Fruit fly (Drosophila melanogaster) whole organism, embryonic: ENCODE results near the gene CG15368.

Source experiments
- CG11093 ChIP-seq: fragments of 200-800 bp; sonication (Bioruptor generic); IDR thresholded peaks from 3 replicates; pipeline ENCODE4 v1.3.6; 2022; ENCODE audit warnings: missing biosample characterization, missing genetic modification characterization
- CG12659 ChIP-seq: fragments of 200-800 bp; sonication (Bioruptor generic); optimal IDR thresholded peaks from 3 replicates; lab custom pipeline; 2017; ENCODE audit warnings: mild to moderate bottlenecking, missing biosample characterization, missing genetic modification reagents, missing genetic modification characterization
- CG12942 ChIP-seq: fragments of 200-800 bp; sonication (Bioruptor generic); optimal IDR thresholded peaks from 3 replicates; lab custom pipeline; 2016; ENCODE audit warnings: missing biosample characterization, missing genetic modification characterization
- CG14014 ChIP-seq: fragments of 200-800 bp; sonication (Bioruptor generic); IDR thresholded peaks from 2 replicates; pipeline ENCODE4 v1.3.6; 2022; ENCODE audit warnings: missing biosample characterization, missing genetic modification characterization
- CG15011 ChIP-seq: fragments of 200-800 bp; sonication (Bioruptor generic); optimal IDR thresholded peaks from 3 replicates; lab custom pipeline; 2018; ENCODE audit warnings: missing biosample characterization, mild to moderate bottlenecking, missing genetic modification characterization
- CG15269 ChIP-seq: fragments of 200-800 bp; sonication (Bioruptor generic); optimal IDR thresholded peaks from 2 replicates; lab custom pipeline; 2018; ENCODE audit warnings: missing biosample characterization, mild to moderate bottlenecking, missing genetic modification characterization, moderate library complexity
- CG15479 ChIP-seq: fragments of 200-800 bp; sonication (Bioruptor generic); optimal IDR thresholded peaks from 3 replicates; lab custom pipeline; 2019; ENCODE audit warnings: missing biosample characterization, mild to moderate bottlenecking, missing genetic modification characterization, moderate library complexity
- CG1603 ChIP-seq: fragments of 200-800 bp; sonication (Bioruptor generic); optimal IDR thresholded peaks from 2 replicates; lab custom pipeline; 2019; ENCODE audit warnings: missing biosample characterization, mild to moderate bottlenecking, missing genetic modification characterization, moderate library complexity
- CG17361 ChIP-seq: fragments of 200-800 bp; sonication (Bioruptor generic); IDR thresholded peaks from 3 replicates; pipeline ENCODE4 v1.3.6; 2022; ENCODE audit warnings: missing biosample characterization, missing genetic modification characterization
- CG1792 ChIP-seq: fragments of 200-800 bp; sonication (Bioruptor generic); optimal IDR thresholded peaks from 2 replicates; lab custom pipeline; 2016; ENCODE audit warnings: missing biosample characterization, missing genetic modification characterization
- CG30403 ChIP-seq: fragments of 200-800 bp; sonication (Bioruptor generic); optimal IDR thresholded peaks from 3 replicates; lab custom pipeline; 2016; ENCODE audit warnings: missing biosample characterization, missing genetic modification characterization
- CG32767 ChIP-seq: fragments of 200-800 bp; sonication (Bioruptor generic); IDR thresholded peaks from 2 replicates; pipeline ENCODE4 v1.3.6; 2022; ENCODE audit warnings: missing biosample characterization, missing genetic modification characterization
- CG33557 ChIP-seq: fragments of 200-800 bp; sonication (Bioruptor generic); optimal IDR thresholded peaks from 2 replicates; lab custom pipeline; 2019; ENCODE audit warnings: missing biosample characterization, mild to moderate bottlenecking, missing genetic modification characterization, moderate library complexity
- CG3407 ChIP-seq: fragments of 200-800 bp; sonication (Bioruptor generic); optimal IDR thresholded peaks from 2 replicates; lab custom pipeline; 2018; ENCODE audit warnings: missing biosample characterization, mild to moderate bottlenecking, missing genetic modification characterization
- CG3847 ChIP-seq: fragments of 200-800 bp; sonication (Bioruptor generic); IDR thresholded peaks from 2 replicates; pipeline ENCODE4 v1.3.6; 2022; ENCODE audit warnings: missing biosample characterization, missing genetic modification characterization
- CG4360 ChIP-seq: fragments of 200-800 bp; sonication (Bioruptor generic); IDR thresholded peaks from 2 replicates; pipeline ENCODE4 v1.3.6; 2022; ENCODE audit warnings: missing biosample characterization, missing genetic modification characterization
- CG8359 ChIP-seq: fragments of 200-800 bp; sonication (Bioruptor generic); optimal IDR thresholded peaks from 2 replicates; lab custom pipeline; 2017; ENCODE audit warnings: missing biosample characterization, mild to moderate bottlenecking, missing genetic modification characterization, borderline replicate concordance
- CG8944 ChIP-seq: fragments of 200-800 bp; sonication (Bioruptor generic); optimal IDR thresholded peaks from 3 replicates; lab custom pipeline; 2016; ENCODE audit warnings: missing biosample characterization, missing genetic modification characterization
- CG9437 ChIP-seq: fragments of 200-800 bp; sonication (Bioruptor generic); optimal IDR thresholded peaks from 2 replicates; lab custom pipeline; 2018; ENCODE audit warnings: missing biosample characterization, mild to moderate bottlenecking, missing genetic modification characterization
- CG9609 ChIP-seq: fragments of 200-800 bp; sonication (Bioruptor generic); optimal IDR thresholded peaks from 3 replicates; lab custom pipeline; 2016; ENCODE audit warnings: missing biosample characterization, missing genetic modification characterization
- Camta ChIP-seq: fragments of 200-800 bp; sonication (Bioruptor generic); optimal IDR thresholded peaks from 2 replicates; lab custom pipeline; 2016; ENCODE audit warnings: missing biosample characterization, missing genetic modification characterization
- CrebB ChIP-seq: fragments of 200-800 bp; sonication (Bioruptor generic); optimal IDR thresholded peaks from 3 replicates; lab custom pipeline; 2018; ENCODE audit warnings: missing biosample characterization, mild to moderate bottlenecking, missing genetic modification characterization
- Ets97D ChIP-seq: fragments of 200-800 bp; sonication (Bioruptor generic); optimal IDR thresholded peaks from 3 replicates; lab custom pipeline; 2016; ENCODE audit warnings: missing biosample characterization, missing genetic modification characterization
- HLH3B ChIP-seq: fragments of 200-800 bp; sonication (Bioruptor generic); IDR thresholded peaks from 2 replicates; pipeline ENCODE4 v1.3.6; 2022; ENCODE audit warnings: missing biosample characterization, missing genetic modification characterization
- Hr3 ChIP-seq: fragments of 200-800 bp; sonication (Bioruptor generic); optimal IDR thresholded peaks from 3 replicates; lab custom pipeline; 2016; ENCODE audit warnings: missing biosample characterization, missing genetic modification characterization
- Six4 ChIP-seq: fragments of 200-800 bp; sonication (Bioruptor generic); optimal IDR thresholded peaks from 2 replicates; lab custom pipeline; 2016; ENCODE audit warnings: missing biosample characterization, missing genetic modification characterization
- Tbp ChIP-seq: fragments of >200 bp; optimal IDR thresholded peaks from 2 replicates; lab custom pipeline; 2018; ENCODE audit warnings: missing biosample characterization, missing genetic modification characterization
- al ChIP-seq: fragments of 200-800 bp; sonication (Bioruptor generic); IDR thresholded peaks from 2 replicates; pipeline ENCODE4 v1.3.6; 2022; ENCODE audit warnings: missing biosample characterization, missing genetic modification characterization
- ash1 ChIP-seq: fragments of 200-800 bp; sonication (Bioruptor generic); optimal IDR thresholded peaks from 2 replicates; lab custom pipeline; 2018; ENCODE audit warnings: missing biosample characterization, mild to moderate bottlenecking, missing genetic modification characterization
- bowl ChIP-seq: fragments of 200-800 bp; sonication (Bioruptor generic); IDR thresholded peaks from 2 replicates; pipeline ENCODE4 v1.3.6; 2022; ENCODE audit warnings: missing biosample characterization, missing genetic modification characterization
- disco-r ChIP-seq: fragments of 200-800 bp; sonication (Bioruptor generic); optimal IDR thresholded peaks from 2 replicates; lab custom pipeline; 2016; ENCODE audit warnings: missing biosample characterization, missing genetic modification characterization
- dpn ChIP-seq, 2 experiments: fragments of 200-800 bp; sonication (Bioruptor generic); optimal IDR thresholded peaks; 3 replicates each; lab custom pipeline; 2016; ENCODE audit warnings: missing biosample characterization in 2 of 2, missing genetic modification characterization in 2 of 2
- fd3F ChIP-seq: fragments of 200-800 bp; sonication (Bioruptor generic); optimal IDR thresholded peaks from 2 replicates; lab custom pipeline; 2018; ENCODE audit warnings: missing biosample characterization, mild to moderate bottlenecking, missing genetic modification characterization, moderate library complexity
- fd64A ChIP-seq: fragments of 200-800 bp; sonication (Bioruptor generic); optimal IDR thresholded peaks from 3 replicates; lab custom pipeline; 2018; ENCODE audit warnings: missing biosample characterization, mild to moderate bottlenecking, missing genetic modification characterization
- ftz-f1 ChIP-seq: fragments of 200-800 bp; sonication (Bioruptor generic); optimal IDR thresholded peaks from 2 replicates; lab custom pipeline; 2016; ENCODE audit warnings: missing biosample characterization, missing genetic modification characterization
- gcm2 ChIP-seq: fragments of 200-800 bp; sonication (Bioruptor generic); optimal IDR thresholded peaks from 2 replicates; lab custom pipeline; 2016; ENCODE audit warnings: missing biosample characterization, missing genetic modification characterization
- grn ChIP-seq: fragments of 200-800 bp; sonication (Bioruptor generic); optimal IDR thresholded peaks from 3 replicates; lab custom pipeline; 2017; ENCODE audit warnings: missing biosample characterization, missing genetic modification characterization
- jumu ChIP-seq: fragments of 200-800 bp; sonication (Bioruptor generic); optimal IDR thresholded peaks from 3 replicates; lab custom pipeline; 2016; ENCODE audit warnings: missing biosample characterization, missing genetic modification characterization
- luna ChIP-seq: fragments of 200-800 bp; sonication (Bioruptor generic); optimal IDR thresholded peaks from 2 replicates; lab custom pipeline; 2016; ENCODE audit warnings: missing biosample characterization, missing genetic modification characterization
- mam ChIP-seq: fragments of 200-800 bp; sonication (Bioruptor generic); optimal IDR thresholded peaks from 3 replicates; lab custom pipeline; 2016; ENCODE audit warnings: missing biosample characterization, missing genetic modification characterization
- p53 ChIP-seq: fragments of 200-800 bp; sonication (Bioruptor generic); optimal IDR thresholded peaks from 2 replicates; lab custom pipeline; 2016; ENCODE audit warnings: missing biosample characterization, missing genetic modification characterization
- prd ChIP-seq, 3 experiments: fragments of >200 bp in 2 of 3; fragments of 200-800 bp in 1 of 3; sonication (Bioruptor generic) in 1 of 3; optimal IDR thresholded peaks in 2 of 3; IDR thresholded peaks in 1 of 3; 2 replicates in 2 of 3; 3 replicates in 1 of 3; pipeline versions ENCODE4 v1.3.6 to Lab custom; 2017 to 2022; ENCODE audit warnings: missing biosample characterization in 1 of 3, missing genetic modification characterization in 1 of 3
- psq ChIP-seq: fragments of 200-800 bp; sonication (Bioruptor generic); optimal IDR thresholded peaks from 2 replicates; lab custom pipeline; 2017; ENCODE audit warnings: missing biosample characterization, missing genetic modification characterization
- pzg ChIP-seq: fragments of 200-800 bp; sonication (Bioruptor generic); optimal IDR thresholded peaks from 3 replicates; lab custom pipeline; 2018; ENCODE audit warnings: missing biosample characterization, mild to moderate bottlenecking, missing genetic modification characterization, moderate library complexity
- repo ChIP-seq: fragments of 200-800 bp; sonication (Bioruptor generic); optimal IDR thresholded peaks from 2 replicates; lab custom pipeline; 2016; ENCODE audit warnings: missing biosample characterization, missing genetic modification characterization
- rib ChIP-seq: fragments of 200-800 bp; sonication (Bioruptor generic); IDR thresholded peaks from 2 replicates; pipeline ENCODE4 v1.3.6; 2022; ENCODE audit warnings: missing biosample characterization, missing genetic modification characterization
- run ChIP-seq: fragments of 200-800 bp; sonication (Bioruptor generic); optimal IDR thresholded peaks from 3 replicates; lab custom pipeline; 2018; ENCODE audit warnings: missing biosample characterization, mild to moderate bottlenecking, missing genetic modification characterization
- stwl ChIP-seq: fragments of 200-800 bp; sonication (Bioruptor generic); optimal IDR thresholded peaks from 3 replicates; lab custom pipeline; 2018; ENCODE audit warnings: missing biosample characterization, mild to moderate bottlenecking, missing genetic modification characterization, moderate library complexity
- tna ChIP-seq: fragments of 200-800 bp; sonication (Bioruptor generic); IDR thresholded peaks from 2 replicates; pipeline ENCODE4 v1.3.6; 2022; ENCODE audit warnings: missing biosample characterization, missing genetic modification characterization; ENCODE audit not compliant: partially characterized antibody

CG15368 gene

dm6 chrX:9201866-9202681 lies 13.5 kb upstream of the CG15368 start (continued):
- TF ChIP-seq tna (GFP tag; lab: Robert Waterston, UW): no peak
- TF ChIP-seq Ets97D (GFP tag; lab: Kevin White, UChicago): no peak
- TF ChIP-seq run (tag; lab: Kevin White, UChicago): no peak
- TF ChIP-seq CG17361 (GFP tag; lab: Robert Waterston, UW): peak; percentile 79; the same call in 2 of the 3 replicates
- no peak for TF ChIP-seq CG3407 (GFP tag; lab: Kevin White, UChicago)
- peak; percentile 38 for TF ChIP-seq CrebB (tag; lab: Kevin White, UChicago)
- no peak for TF ChIP-seq CG12942
- peak; percentile 81 for TF ChIP-seq ash1 (GFP tag; lab: Kevin White, UChicago)
- peak; percentile 37 for TF ChIP-seq CG9609 (GFP tag; lab: Kevin White, UChicago)
- peak; percentile 54 for TF ChIP-seq CG30403 (GFP tag; lab: Kevin White, UChicago)
- no peak for TF ChIP-seq CG33557
- no peak for TF ChIP-seq repo (GFP tag; lab: Kevin White, UChicago)
- peak; percentile 77 for TF ChIP-seq fd3F
- no peak for TF ChIP-seq CG8944
- no peak for TF ChIP-seq gcm2
- TF ChIP-seq CG3847 (GFP tag; lab: Robert Waterston, UW): peak; percentile 90
- peak; percentile 17 for TF ChIP-seq CG1603 (tag; lab: Kevin White, UChicago)
- TF ChIP-seq CG9437 (GFP tag; lab: Kevin White, UChicago): peak; percentile 51
- no peak for TF ChIP-seq CG32767 (GFP tag; lab: Robert Waterston, UW)
- TF ChIP-seq dpn (GFP tag; optimal IDR thresholded peaks at IDR 0.05; lab: Kevin White, UChicago): peak in 1 of 2 experiments; percentile 40
- TF ChIP-seq CG15011 (GFP tag; lab: Kevin White, UChicago): peak; percentile 27
- TF ChIP-seq p53 (GFP tag; lab: Kevin White, UChicago): no peak
- TF ChIP-seq CG11093 (GFP tag; lab: Robert Waterston, UW): peak; percentile 62; the same call in 1 of the 3 replicates
- no peak for TF ChIP-seq CG8359 (GFP tag; lab: Kevin White, UChicago)
- TF ChIP-seq prd (optimal IDR thresholded peaks at IDR 0.05; lab: Kevin White, UChicago): no peak
- TF ChIP-seq prd (GFP tag; IDR thresholded peaks at IDR 0.05; lab: Robert Waterston, UW): peak; percentile 83
- TF ChIP-seq HLH3B (GFP tag; lab: Robert Waterston, UW): peak; percentile 67
- peak; percentile 16 for TF ChIP-seq luna (GFP tag; lab: Kevin White, UChicago)
- TF ChIP-seq grn (GFP tag; lab: Kevin White, UChicago): peak; percentile 57
- peak; percentile 87 for TF ChIP-seq CG12659
- no peak for TF ChIP-seq fd64A
- TF ChIP-seq CG4360 (GFP tag; lab: Robert Waterston, UW): no peak; the same call in 1 of the 2 replicates
- TF ChIP-seq Six4 (GFP tag; lab: Kevin White, UChicago): no peak
- TF ChIP-seq pzg: peak; percentile 13
- TF ChIP-seq Tbp (GFP tag; lab: Kevin White, UChicago): no peak
- TF ChIP-seq CG14014 (GFP tag; lab: Robert Waterston, UW): peak; percentile 89
- no peak for TF ChIP-seq stwl (tag; lab: Kevin White, UChicago)
- TF ChIP-seq Hr3 (GFP tag; lab: Kevin White, UChicago): peak; percentile 52
- TF ChIP-seq mam (GFP tag; lab: Kevin White, UChicago): peak; percentile 41
- TF ChIP-seq jumu (GFP tag; lab: Kevin White, UChicago): no peak
- TF ChIP-seq CG15269 (tag; lab: Kevin White, UChicago): peak; percentile 84
- TF ChIP-seq psq (GFP tag; lab: Kevin White, UChicago): no peak
- peak; percentile 90 for TF ChIP-seq rib (GFP tag; lab: Robert Waterston, UW)
- peak; percentile 58; the same call in 1 of the 2 replicates for TF ChIP-seq bowl
- TF ChIP-seq Camta (GFP tag; lab: Kevin White, UChicago): no peak
- TF ChIP-seq disco-r (GFP tag; lab: Kevin White, UChicago): no peak
- TF ChIP-seq al (GFP tag; lab: Robert Waterston, UW): peak; percentile 92
- TF ChIP-seq ftz-f1 (GFP tag; lab: Kevin White, UChicago): no peak
- TF ChIP-seq CG15479 (GFP tag; lab: Kevin White, UChicago): no peak
- no peak for TF ChIP-seq CG1792
